Fruit fly (Drosophila melanogaster): ENCODE measurements around the gene CG14893.

The CG14893 gene

dm6 chr3R:16664144-16664825 lies 43.7 kb downstream of the CG14893 start:
- TF ChIP-seq Clk (GFP tag; optimal IDR thresholded peaks at IDR 0.05) (no peak), bab1 (GFP tag; optimal IDR thresholded peaks at IDR 0.05) (no peak), Hr96 (GFP tag; optimal IDR thresholded peaks at IDR 0.05) (no peak), CG7101 (tag; optimal IDR thresholded peaks at IDR 0.05) (no peak), pad (GFP tag; optimal IDR thresholded peaks at IDR 0.05) (no peak), CG1620 (GFP tag; optimal IDR thresholded peaks at IDR 0.05) (no peak), cic (GFP tag; optimal IDR thresholded peaks at IDR 0.05) (no peak), CG7045 (GFP tag; optimal IDR thresholded peaks at IDR 0.05) (no peak)

All from whole organism, adult.